Fruit fly (Drosophila melanogaster) whole organism, embryonic: ENCODE results near the gene CG13676.

ENCODE experiments used
- Adf1 ChIP-seq: fragments of 200-800 bp; sonication (Bioruptor generic); IDR thresholded peaks from 2 replicates; pipeline ENCODE4 v1.3.6; 2022; ENCODE audit warnings: missing biosample characterization, missing genetic modification characterization
- Atf3 ChIP-seq: fragments of 200-800 bp; sonication (Bioruptor generic); optimal IDR thresholded peaks from 3 replicates; lab custom pipeline; 2016; ENCODE audit warnings: missing biosample characterization, missing genetic modification characterization
- Awh ChIP-seq: fragments of 200-800 bp; sonication (Bioruptor generic); IDR thresholded peaks from 2 replicates; pipeline ENCODE4, ENCODE4 v1.3.6; 2022; ENCODE audit warnings: missing biosample characterization, missing genetic modification characterization
- B-H1 ChIP-seq: fragments of 200-800 bp; sonication (Bioruptor generic); IDR thresholded peaks from 3 replicates; pipeline ENCODE4 v1.3.6; 2022; ENCODE audit warnings: missing biosample characterization, missing genetic modification characterization
- BtbVII ChIP-seq: fragments of 200-800 bp; sonication (Bioruptor generic); optimal IDR thresholded peaks from 3 replicates; lab custom pipeline; 2017; ENCODE audit warnings: missing biosample characterization, mild to moderate bottlenecking, missing genetic modification characterization
- CG10209 ChIP-seq: fragments of 200-800 bp; sonication (Bioruptor generic); optimal IDR thresholded peaks from 3 replicates; lab custom pipeline; 2017; ENCODE audit warnings: missing biosample characterization, mild to moderate bottlenecking, missing genetic modification characterization, missing genetic modification reagents
- CG10366 ChIP-seq: fragments of 200-800 bp; sonication (Bioruptor generic); IDR thresholded peaks from 2 replicates; pipeline ENCODE4 v1.3.6; 2022; ENCODE audit warnings: missing biosample characterization, missing genetic modification characterization
- CG10431 ChIP-seq: fragments of 200-800 bp; sonication (Bioruptor generic); optimal IDR thresholded peaks from 3 replicates; lab custom pipeline; 2018; ENCODE audit warnings: missing biosample characterization, mild to moderate bottlenecking, missing genetic modification characterization
- CG11398 ChIP-seq: fragments of 200-800 bp; sonication (Bioruptor generic); optimal IDR thresholded peaks from 2 replicates; lab custom pipeline; 2016; ENCODE audit warnings: missing biosample characterization, missing genetic modification characterization
- CG12104 ChIP-seq: fragments of 200-800 bp; sonication (Bioruptor generic); optimal IDR thresholded peaks from 3 replicates; lab custom pipeline; 2016; ENCODE audit warnings: missing biosample characterization, missing genetic modification characterization
- CG13624 ChIP-seq: fragments of 200-800 bp; sonication (Bioruptor generic); optimal IDR thresholded peaks from 2 replicates; lab custom pipeline; 2016; ENCODE audit warnings: missing biosample characterization, missing genetic modification characterization
- CG18476 ChIP-seq: fragments of 200-800 bp; sonication (Bioruptor generic); optimal IDR thresholded peaks from 2 replicates; lab custom pipeline; 2016; ENCODE audit warnings: missing biosample characterization, mild to moderate bottlenecking, missing genetic modification characterization
- CG31224 ChIP-seq: fragments of 200-800 bp; sonication (Bioruptor generic); IDR thresholded peaks from 2 replicates; pipeline ENCODE4 v1.3.6; 2022; ENCODE audit warnings: missing biosample characterization, missing genetic modification characterization
- CG34224 ChIP-seq: fragments of 200-800 bp; sonication (Bioruptor generic); IDR thresholded peaks from 3 replicates; pipeline ENCODE4 v1.3.6; 2022; ENCODE audit warnings: missing biosample characterization, missing genetic modification characterization; ENCODE audit not compliant: partially characterized antibody
- CG43689 ChIP-seq: fragments of 200-800 bp; sonication (Bioruptor generic); IDR thresholded peaks from 2 replicates; pipeline ENCODE4 v1.3.6; 2022; ENCODE audit warnings: missing biosample characterization, missing genetic modification characterization
- CG4707 ChIP-seq: fragments of 200-800 bp; sonication (Bioruptor generic); optimal IDR thresholded peaks from 2 replicates; lab custom pipeline; 2018; ENCODE audit warnings: missing biosample characterization, mild to moderate bottlenecking, missing genetic modification characterization, moderate library complexity
- CG6654 ChIP-seq: fragments of 200-800 bp; sonication (Bioruptor generic); optimal IDR thresholded peaks from 2 replicates; lab custom pipeline; 2017; ENCODE audit warnings: missing biosample characterization, mild to moderate bottlenecking, missing genetic modification characterization
- CG7928 ChIP-seq: fragments of 200-800 bp; sonication (Bioruptor generic); optimal IDR thresholded peaks from 2 replicates; lab custom pipeline; 2017; ENCODE audit warnings: missing biosample characterization, mild to moderate bottlenecking, missing genetic modification characterization
- CG9932 ChIP-seq: fragments of 200-800 bp; sonication (Bioruptor generic); IDR thresholded peaks from 2 replicates; pipeline ENCODE4 v1.3.6; 2022; ENCODE audit warnings: missing biosample characterization, missing genetic modification characterization
- Dll ChIP-seq: fragments of 200-800 bp; sonication (Bioruptor generic); IDR thresholded peaks from 4 replicates; pipeline ENCODE4 v1.3.6; 2022; ENCODE audit warnings: missing biosample characterization, missing genetic modification characterization; ENCODE audit not compliant: partially characterized antibody
- E2f1 ChIP-seq: fragments of 200-800 bp; sonication (Bioruptor generic); IDR thresholded peaks from 2 replicates; pipeline ENCODE4 v1.3.6; 2022; ENCODE audit warnings: missing biosample characterization, missing genetic modification characterization
- ERR ChIP-seq: fragments of 200-800 bp; sonication (Bioruptor generic); optimal IDR thresholded peaks from 2 replicates; lab custom pipeline; 2016; ENCODE audit warnings: missing biosample characterization, missing genetic modification characterization
- H15 ChIP-seq: fragments of 200-800 bp; sonication (Bioruptor generic); IDR thresholded peaks from 3 replicates; pipeline ENCODE4 v1.3.6; 2022; ENCODE audit warnings: missing biosample characterization, missing genetic modification characterization
- H2.0 ChIP-seq: fragments of 200-800 bp; sonication (Bioruptor generic); IDR thresholded peaks from 2 replicates; pipeline ENCODE4 v1.3.6; 2022; ENCODE audit warnings: missing biosample characterization, missing genetic modification characterization
- Hey ChIP-seq: fragments of 200-800 bp; sonication (Bioruptor generic); optimal IDR thresholded peaks from 3 replicates; lab custom pipeline; 2018; ENCODE audit warnings: missing biosample characterization, mild to moderate bottlenecking, missing genetic modification characterization
- Hmx ChIP-seq: fragments of 200-800 bp; sonication (Bioruptor generic); optimal IDR thresholded peaks from 2 replicates; lab custom pipeline; 2016; ENCODE audit warnings: missing biosample characterization, missing genetic modification characterization
- Hr39 ChIP-seq: fragments of >200 bp; optimal IDR thresholded peaks from 2 replicates; lab custom pipeline; 2017
- Lpt ChIP-seq: fragments of >200 bp; optimal IDR thresholded peaks from 2 replicates; lab custom pipeline; 2018; ENCODE audit warnings: missing biosample characterization, missing genetic modification characterization
- NFAT ChIP-seq: fragments of 200-800 bp; sonication (Bioruptor generic); IDR thresholded peaks from 2 replicates; pipeline ENCODE4 v1.3.6; 2022; ENCODE audit warnings: missing biosample characterization, missing genetic modification characterization
- Pdp1 ChIP-seq, 2 experiments: fragments of 200-800 bp; sonication (Bioruptor generic); optimal IDR thresholded peaks; 3 replicates each; lab custom pipeline; 2016; ENCODE audit warnings: missing biosample characterization in 2 of 2, missing genetic modification characterization in 2 of 2, mild to moderate bottlenecking in 1 of 2, moderate library complexity in 1 of 2
- Six4 ChIP-seq: fragments of 200-800 bp; sonication (Bioruptor generic); optimal IDR thresholded peaks from 2 replicates; lab custom pipeline; 2016; ENCODE audit warnings: missing biosample characterization, missing genetic modification characterization
- chif ChIP-seq, 2 experiments: fragments of 200-800 bp; sonication (Bioruptor generic); optimal IDR thresholded peaks; 3 replicates each; lab custom pipeline; 2016; ENCODE audit warnings: missing biosample characterization in 2 of 2, missing genetic modification characterization in 2 of 2
- da ChIP-seq: fragments of 200-800 bp; sonication (Bioruptor generic); optimal IDR thresholded peaks from 2 replicates; lab custom pipeline; 2016; ENCODE audit warnings: missing biosample characterization, missing genetic modification characterization
- en ChIP-seq: fragments of 200-800 bp; sonication (Bioruptor generic); optimal IDR thresholded peaks from 2 replicates; lab custom pipeline; 2016; ENCODE audit warnings: missing biosample characterization, missing genetic modification characterization
- fd64A ChIP-seq: fragments of 200-800 bp; sonication (Bioruptor generic); optimal IDR thresholded peaks from 3 replicates; lab custom pipeline; 2018; ENCODE audit warnings: missing biosample characterization, mild to moderate bottlenecking, missing genetic modification characterization
- jing ChIP-seq: fragments of 200-800 bp; sonication (Bioruptor generic); optimal IDR thresholded peaks from 2 replicates; lab custom pipeline; 2018; ENCODE audit warnings: missing biosample characterization, mild to moderate bottlenecking, missing genetic modification characterization
- lbe ChIP-seq: fragments of 200-800 bp; sonication (Bioruptor generic); optimal IDR thresholded peaks from 2 replicates; lab custom pipeline; 2016; ENCODE audit warnings: missing biosample characterization, mild to moderate bottlenecking, missing genetic modification characterization
- lmd ChIP-seq: fragments of 200-800 bp; sonication (Bioruptor generic); IDR thresholded peaks from 2 replicates; pipeline ENCODE4 v1.3.6; 2022; ENCODE audit warnings: missing biosample characterization, missing genetic modification characterization
- oc ChIP-seq: fragments of 200-800 bp; sonication (Bioruptor generic); optimal IDR thresholded peaks from 2 replicates; lab custom pipeline; 2018; ENCODE audit warnings: missing biosample characterization, mild to moderate bottlenecking, missing genetic modification characterization, moderate library complexity
- odd ChIP-seq: fragments of 200-800 bp; sonication (Bioruptor generic); optimal IDR thresholded peaks from 2 replicates; lab custom pipeline; 2017; ENCODE audit warnings: missing biosample characterization, mild to moderate bottlenecking, missing genetic modification characterization
- phol ChIP-seq: fragments of 200-800 bp; sonication (Bioruptor generic); optimal IDR thresholded peaks from 3 replicates; lab custom pipeline; 2018; ENCODE audit warnings: missing biosample characterization, mild to moderate bottlenecking, missing genetic modification characterization, moderate library complexity
- pnt ChIP-seq: fragments of 200-800 bp; sonication (Bioruptor generic); optimal IDR thresholded peaks from 3 replicates; lab custom pipeline; 2016; ENCODE audit warnings: missing biosample characterization, missing genetic modification characterization
- rib ChIP-seq: fragments of 200-800 bp; sonication (Bioruptor generic); IDR thresholded peaks from 2 replicates; pipeline ENCODE4 v1.3.6; 2022; ENCODE audit warnings: missing biosample characterization, missing genetic modification characterization
- ro ChIP-seq: fragments of 200-800 bp; sonication (Bioruptor generic); IDR thresholded peaks from 2 replicates; pipeline ENCODE4 v1.3.6; 2022; ENCODE audit warnings: missing biosample characterization, missing genetic modification characterization
- stwl ChIP-seq: fragments of 200-800 bp; sonication (Bioruptor generic); optimal IDR thresholded peaks from 3 replicates; lab custom pipeline; 2018; ENCODE audit warnings: missing biosample characterization, mild to moderate bottlenecking, missing genetic modification characterization, moderate library complexity
- tin ChIP-seq: fragments of 200-800 bp; sonication (Bioruptor generic); optimal IDR thresholded peaks from 3 replicates; lab custom pipeline; 2016; ENCODE audit warnings: missing biosample characterization, missing genetic modification characterization
- unc-4 ChIP-seq: fragments of 200-800 bp; sonication (Bioruptor generic); IDR thresholded peaks from 2 replicates; pipeline ENCODE4 v1.3.6; 2022; ENCODE audit warnings: missing biosample characterization, missing genetic modification characterization; ENCODE audit not compliant: partially characterized antibody
- unpg ChIP-seq: fragments of 200-800 bp; sonication (Bioruptor generic); optimal IDR thresholded peaks from 3 replicates; lab custom pipeline; 2018; ENCODE audit warnings: missing biosample characterization, mild to moderate bottlenecking, missing genetic modification characterization, moderate library complexity
- wek ChIP-seq: fragments of 200-800 bp; sonication (Bioruptor generic); optimal IDR thresholded peaks from 3 replicates; lab custom pipeline; 2018; ENCODE audit warnings: missing biosample characterization, mild to moderate bottlenecking, missing genetic modification characterization, moderate library complexity
- zen ChIP-seq: fragments of 200-800 bp; sonication (Bioruptor generic); optimal IDR thresholded peaks from 3 replicates; lab custom pipeline; 2018; ENCODE audit warnings: missing biosample characterization, mild to moderate bottlenecking, missing genetic modification characterization, moderate library complexity

The CG13676 gene

DNA sequence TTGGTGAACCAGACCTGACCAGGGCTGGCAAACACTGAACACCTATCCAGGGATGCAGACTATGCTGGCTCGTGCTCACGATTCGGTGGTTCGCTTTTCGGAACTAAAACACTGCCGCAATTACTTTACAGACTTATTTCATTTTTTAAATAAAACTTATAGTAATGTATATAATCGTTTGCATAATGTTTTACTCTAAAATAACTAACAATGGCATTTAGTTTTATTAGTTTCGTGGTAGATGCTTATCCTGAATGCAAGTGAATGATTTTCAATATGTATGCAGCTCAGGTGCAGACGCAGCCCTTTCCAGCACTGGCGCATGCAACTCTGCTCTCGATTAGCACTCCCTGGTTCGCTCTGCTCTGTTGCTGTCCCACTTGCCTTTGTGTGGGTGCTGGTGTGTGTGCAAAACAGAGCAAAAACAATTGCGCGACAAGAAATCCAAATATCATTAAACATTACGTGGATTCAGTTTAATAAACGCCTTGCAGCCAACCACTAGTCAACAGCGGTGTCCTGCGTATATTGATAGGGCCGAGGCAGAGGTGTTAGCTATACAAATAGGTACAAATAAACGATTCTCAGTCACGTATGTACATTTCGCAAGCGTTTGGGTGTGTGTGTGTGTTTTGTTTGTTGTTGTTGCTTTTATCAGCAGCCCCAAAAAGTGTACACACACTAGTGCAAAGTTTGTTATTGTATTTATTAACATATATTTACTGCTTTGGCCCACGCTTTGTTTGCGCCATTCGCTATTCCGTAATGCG, 35.2 kb upstream of the CG13676 start, which contains the start of the genes ERR and Atg18a (continued):
- TF ChIP-seq CG18476 (peak; percentile 74), rib (GFP tag; lab: Robert Waterston, UW) (peak; percentile 77), tin (GFP tag; lab: Kevin White, UChicago) (peak; percentile 82), fd64A (GFP tag; lab: Kevin White, UChicago) (no peak), ro (GFP tag; lab: Robert Waterston, UW) (peak; percentile 62; the same call in 1 of the 2 replicates), Dll (GFP tag; lab: Robert Waterston, UW) (peak; percentile 67), Hey (tag; lab: Kevin White, UChicago) (peak; percentile 57), ERR (GFP tag; lab: Kevin White, UChicago) (peak; percentile 83), CG13624 (GFP tag; lab: Kevin White, UChicago) (peak; percentile 67), CG10209 (GFP tag; lab: Kevin White, UChicago) (peak; percentile 74), phol (tag; lab: Kevin White, UChicago) (peak; percentile 90), B-H1 (GFP tag; lab: Robert Waterston, UW) (peak; percentile 82), unc-4 (GFP tag; lab: Robert Waterston, UW) (peak; percentile 62; the same call in 1 of the 2 replicates), odd (peak; percentile 11), CG12104 (GFP tag; lab: Kevin White, UChicago) (peak; percentile 58), Hr39 (lab: Kevin White, UChicago) (no peak), BtbVII (GFP tag; lab: Kevin White, UChicago) (no peak), CG10366 (GFP tag; lab: Robert Waterston, UW) (peak; percentile 84), zen (tag; lab: Kevin White, UChicago) (peak; percentile 74), H15 (peak; percentile 88), NFAT (GFP tag; lab: Robert Waterston, UW) (peak; percentile 92), CG31224 (GFP tag; lab: Robert Waterston, UW) (peak; percentile 78), en (GFP tag; lab: Kevin White, UChicago) (no peak), chif (GFP tag; optimal IDR thresholded peaks at IDR 0.05; lab: Kevin White, UChicago) (peak; percentile 75 to 80), Adf1 (peak; percentile 76), CG4707 (GFP tag; lab: Kevin White, UChicago) (no peak), stwl (tag; lab: Kevin White, UChicago) (peak; percentile 98), E2f1 (peak; percentile 82), da (GFP tag; lab: Kevin White, UChicago) (peak; percentile 1), CG34224 (GFP tag; lab: Robert Waterston, UW) (peak; percentile 65; the same call in 2 of the 3 replicates), Lpt (GFP tag; lab: Kevin White, UChicago) (no peak), Six4 (GFP tag; lab: Kevin White, UChicago) (peak; percentile 44), CG9932 (GFP tag; lab: Robert Waterston, UW) (peak; percentile 97), CG6654 (GFP tag; lab: Kevin White, UChicago) (peak; percentile 32), CG11398 (peak; percentile 8), CG7928 (peak; percentile 100), Hmx (peak; percentile 17), jing (GFP tag; lab: Kevin White, UChicago) (no peak), Awh (GFP tag; lab: Robert Waterston, UW) (peak; percentile 61), unpg (GFP tag; lab: Kevin White, UChicago) (peak; percentile 71), CG10431 (peak; percentile 47), lmd (peak; percentile 92), Pdp1 (GFP tag; optimal IDR thresholded peaks at IDR 0.05; lab: Kevin White, UChicago) (peak; percentile 61 to 89), oc (tag; lab: Kevin White, UChicago) (no peak), CG43689 (GFP tag; lab: Robert Waterston, UW) (peak; percentile 58), wek (GFP tag; lab: Kevin White, UChicago) (no peak), pnt (GFP tag; lab: Kevin White, UChicago) (peak; percentile 79), lbe (GFP tag; lab: Kevin White, UChicago) (peak; percentile 65), Atf3 (peak; percentile 62), H2.0 (GFP tag; lab: Robert Waterston, UW) (peak; percentile 79)
